Fruit fly (Drosophila melanogaster) whole organism: Measurements from ENCODE around the gene CG11247.

ENCODE experiments used
- CG8478 ChIP-seq: fragments of >200 bp; optimal IDR thresholded peaks from 2 replicates; lab custom pipeline; 2018; ENCODE audit warnings: inconsistent platforms
- Dll ChIP-seq: fragments of >200 bp; optimal IDR thresholded peaks from 2 replicates; lab custom pipeline; 2017
- EcR ChIP-seq, 2 experiments: fragments of >200 bp; optimal IDR thresholded peaks; 2 replicates each; lab custom pipeline; 2017; ENCODE audit warnings: missing biosample characterization in 2 of 2, missing genetic modification characterization in 2 of 2, missing genetic modification reagents in 2 of 2
- pan ChIP-seq: fragments of >200 bp; optimal IDR thresholded peaks from 2 replicates; lab custom pipeline; 2017
- psq ChIP-seq: fragments of >200 bp; optimal IDR thresholded peaks from 2 replicates; lab custom pipeline; 2017
- usp ChIP-seq: fragments of >200 bp; optimal IDR thresholded peaks from 2 replicates; lab custom pipeline; 2017; ENCODE audit warnings: missing biosample characterization, missing genetic modification characterization, mixed read lengths

CG11247 gene

dm6 chr3L:21706144-21706926 is 22.3 kb downstream of the CG11247 start, which contains the start of gene CG32447:
TSS of gene CG32447 (minus strand) at chr3L:21706365.
- TF ChIP-seq EcR (GFP tag; optimal IDR thresholded peaks at IDR 0.05; lab: Kevin White, UChicago) (no peak), CG8478 (no peak), Dll (no peak), psq (lab: Kevin White, UChicago) (no peak), usp (GFP tag; lab: Kevin White, UChicago) (no peak), pan (lab: Kevin White, UChicago) (no peak)

- TF ChIP-seq pan (lab: Kevin White, UChicago) (no peak), Dll (no peak), EcR (GFP tag; optimal IDR thresholded peaks at IDR 0.05; lab: Kevin White, UChicago) (no peak), psq (lab: Kevin White, UChicago) (no peak), CG8478 (no peak), usp (GFP tag; lab: Kevin White, UChicago) (no peak)
Observed at dm6 chr3L:21700945-21701344, 27.7 kb downstream of the CG11247 start.

DNA sequence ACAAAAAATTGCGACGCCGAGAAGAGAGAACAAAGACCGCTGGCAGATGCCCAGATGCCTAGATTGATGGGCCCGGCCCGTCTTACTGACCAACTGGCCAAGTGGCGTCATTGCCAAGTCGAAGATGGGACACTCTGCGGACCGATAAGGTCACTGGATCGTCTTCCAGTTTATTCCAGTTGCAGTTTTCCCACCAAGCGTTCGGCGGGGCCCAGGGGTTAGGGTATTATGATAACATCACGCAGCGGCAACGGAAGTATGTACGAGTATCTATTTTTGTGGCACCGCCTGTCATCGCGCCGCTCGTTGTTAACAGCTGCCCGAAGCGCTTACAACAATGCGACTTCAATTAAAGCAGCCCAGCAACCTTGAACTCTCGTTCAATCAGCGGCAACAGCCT is 28.6 kb downstream of the CG11247 start:
- no peak for TF ChIP-seq EcR (GFP tag; optimal IDR thresholded peaks at IDR 0.05; lab: Kevin White, UChicago)
- TF ChIP-seq psq (lab: Kevin White, UChicago) = no peak
- no peak for TF ChIP-seq pan (lab: Kevin White, UChicago)
- TF ChIP-seq usp (GFP tag; lab: Kevin White, UChicago) = no peak
- TF ChIP-seq Dll = no peak
- TF ChIP-seq CG8478 = no peak

- no peak for TF ChIP-seq pan (lab: Kevin White, UChicago)
- TF ChIP-seq Dll = no peak
- no peak for TF ChIP-seq CG8478
- no peak for TF ChIP-seq usp (GFP tag; lab: Kevin White, UChicago)
- no peak for TF ChIP-seq psq (lab: Kevin White, UChicago)
- TF ChIP-seq EcR (GFP tag; optimal IDR thresholded peaks at IDR 0.05; lab: Kevin White, UChicago) = no peak
Observed at dm6 chr3L:21694647-21695046, 34.0 kb downstream of the CG11247 start.

DNA sequence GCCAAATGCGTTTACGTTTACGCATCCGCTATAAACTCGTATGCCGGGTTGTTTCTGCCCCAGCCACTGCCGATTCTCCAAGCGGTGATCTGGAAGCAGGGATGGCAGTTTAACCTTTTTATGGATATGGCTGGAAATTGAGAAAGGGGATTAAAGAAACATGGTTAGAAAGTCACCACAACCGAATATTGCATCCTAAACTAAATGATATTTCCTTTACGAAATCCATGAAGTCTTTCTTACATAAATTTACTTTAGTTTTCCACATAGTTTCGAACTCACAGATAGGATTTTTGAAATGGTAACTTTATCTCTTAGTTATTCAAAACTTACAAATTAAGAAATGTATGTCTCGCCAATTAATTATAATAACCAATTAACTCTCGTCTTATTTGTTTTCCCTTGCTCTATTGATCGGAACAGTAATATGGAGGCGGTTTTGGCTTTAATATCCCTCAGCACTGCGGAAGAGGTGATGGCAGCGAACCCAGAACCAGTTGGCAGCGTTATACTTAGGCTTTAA is 39.9 kb downstream of the CG11247 start:
- no peak for TF ChIP-seq pan (lab: Kevin White, UChicago)
- no peak for TF ChIP-seq psq (lab: Kevin White, UChicago)
- no peak for TF ChIP-seq CG8478
- TF ChIP-seq Dll = no peak
- no peak for TF ChIP-seq EcR (GFP tag; optimal IDR thresholded peaks at IDR 0.05; lab: Kevin White, UChicago)
- TF ChIP-seq usp (GFP tag; lab: Kevin White, UChicago) = no peak

DNA sequence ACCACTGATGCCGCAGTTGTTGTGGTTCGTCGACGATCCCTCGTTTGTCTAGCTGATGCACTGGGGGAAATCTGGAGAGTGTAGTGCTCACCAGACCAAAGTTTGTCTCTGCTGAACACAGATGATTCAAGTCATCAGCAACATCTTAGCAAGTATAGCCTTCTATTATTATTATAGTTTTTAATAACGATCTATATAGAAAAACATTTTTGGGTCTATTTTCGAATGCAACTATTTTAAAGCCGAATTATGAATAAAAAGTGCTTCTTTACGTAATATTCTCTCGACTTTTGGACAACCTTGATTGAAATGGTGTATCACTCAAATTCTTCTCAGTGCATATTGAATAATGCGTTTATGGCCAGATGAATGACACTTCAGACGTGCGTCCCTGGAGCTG is 42.9 kb downstream of the CG11247 start:
- TF ChIP-seq EcR (GFP tag; optimal IDR thresholded peaks at IDR 0.05; lab: Kevin White, UChicago) (no peak), Dll (no peak), psq (lab: Kevin White, UChicago) (no peak), usp (GFP tag; lab: Kevin White, UChicago) (no peak), CG8478 (no peak), pan (lab: Kevin White, UChicago) (no peak)

DNA sequence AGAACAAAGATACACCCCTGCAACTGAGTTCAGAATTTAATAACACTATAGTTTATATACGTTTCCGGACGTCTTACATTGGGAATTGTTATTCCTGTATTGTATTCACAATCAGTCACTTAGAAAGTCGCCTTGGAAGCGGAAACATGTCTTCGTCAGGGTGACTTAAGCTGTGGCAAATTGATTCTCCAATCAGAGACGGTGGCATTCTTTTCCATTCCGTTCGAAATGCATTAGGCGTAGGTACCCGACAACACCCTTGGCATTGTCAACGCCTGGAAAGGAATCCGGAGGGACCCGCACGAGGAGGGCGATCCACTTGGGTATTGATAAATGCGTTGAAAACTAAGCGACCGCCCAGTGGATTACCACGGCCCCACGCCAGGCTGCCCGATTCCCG is 44.7 kb downstream of the CG11247 start, which contains the start of gene Sfp78E:
TSS of gene Sfp78E (minus strand) at position 101 of the 400 bp plus-strand sequence.
- TF ChIP-seq CG8478 (no peak), Dll (no peak), psq (lab: Kevin White, UChicago) (no peak), usp (GFP tag; lab: Kevin White, UChicago) (no peak), pan (lab: Kevin White, UChicago) (no peak), EcR (GFP tag; optimal IDR thresholded peaks at IDR 0.05; lab: Kevin White, UChicago) (no peak)

dm6 chr3L:21679687-21680086 is 48.9 kb downstream of the CG11247 start, which contains the start of the genes Als2 and CG11248:
TSS of gene Als2 (minus strand) at chr3L:21679755.
TSS of gene CG11248 (plus strand) at chr3L:21680050.
- TF ChIP-seq usp (GFP tag; lab: Kevin White, UChicago) = no peak
- no peak for TF ChIP-seq pan (lab: Kevin White, UChicago)
- TF ChIP-seq Dll = no peak
- TF ChIP-seq CG8478 = no peak
- no peak for TF ChIP-seq EcR (GFP tag; optimal IDR thresholded peaks at IDR 0.05; lab: Kevin White, UChicago)
- no peak for TF ChIP-seq psq (lab: Kevin White, UChicago)
